Fruit fly (Drosophila melanogaster) S2 (cell line): ENCODE results near the gene CG18213.

Experiments
- CG8478 ChIP-seq: fragments of >200 bp; optimal IDR thresholded peaks from 2 replicates; lab custom pipeline; 2018
- CTCF ChIP-seq, 2 experiments: fragments of >200 bp; optimal IDR thresholded peaks; 2 replicates each; lab custom pipeline; 2018

dm6 chr3R:17053415-17054177 is 13.6 kb upstream of the CG18213 start, which contains the start of gene Dad:
- no peak for TF ChIP-seq CTCF (optimal IDR thresholded peaks at IDR 0.05; lab: Kevin White, UChicago)
- no peak for TF ChIP-seq CG8478
